In genomic region chrII:8740326-8740949, ce11 we compare ENCODE assay signal across 7 worm cellular contexts.
TF ChIP-seq lines count a peak whose summit lies in the region.

No protein-coding gene starts in this region.

TF ChIP-seq in whole organism, L1 larva, 84 proteins besides CTCF, POLR2A, EP300 and RAD21 (continues in another document):
- TF ChIP-seq ceh-90 (tag; optimal IDR thresholded peaks at IDR 0.05; lab: Kevin White, UChicago) (no peak), ceh-8 (GFP tag; optimal IDR thresholded peaks at IDR 0.05; lab: Kevin White, UChicago) (no peak), nhr-11 (tag; optimal IDR thresholded peaks at IDR 0.05; lab: Kevin White, UChicago) (no peak), nhr-20 (tag; optimal IDR thresholded peaks at IDR 0.05; lab: Kevin White, UChicago) (peak; percentile 93), vab-15 (tag; optimal IDR thresholded peaks at IDR 0.05; lab: Kevin White, UChicago) (no peak), C16A3.4 (tag; optimal IDR thresholded peaks at IDR 0.05; lab: Kevin White, UChicago) (peak; percentile 14), lin-39 (tag; optimal IDR thresholded peaks at IDR 0.05; lab: Kevin White, UChicago) (no peak), blmp-1 (tag; optimal IDR thresholded peaks at IDR 0.05; lab: Kevin White, UChicago) (peak; percentile 83), nhr-71 (tag; optimal IDR thresholded peaks at IDR 0.05; lab: Kevin White, UChicago) (peak; percentile 83), nhr-237 (tag; optimal IDR thresholded peaks at IDR 0.05; lab: Kevin White, UChicago) (no peak), egl-13 (tag; optimal IDR thresholded peaks at IDR 0.05; lab: Kevin White, UChicago) (no peak), fos-1 (tag; optimal IDR thresholded peaks at IDR 0.05; lab: Kevin White, UChicago) (peak; percentile 41), grh-1 (GFP tag; IDR thresholded peaks at IDR 0.05; lab: Robert Waterston, UW) (peak; percentile 76), sup-37 (GFP tag; optimal IDR thresholded peaks at IDR 0.05; lab: Kevin White, UChicago) (no peak)

TF ChIP-seq in whole organism, L2 larva, 48 proteins besides CTCF, POLR2A, EP300 and RAD21 (continues in another document):
- TF ChIP-seq mdl-1 (tag; optimal IDR thresholded peaks at IDR 0.05; lab: Kevin White, UChicago) (peak; percentile 58 to 62), R02D3.7 (tag; optimal IDR thresholded peaks at IDR 0.05; lab: Kevin White, UChicago) (no peak), elt-3 (tag; optimal IDR thresholded peaks at IDR 0.05; lab: Kevin White, UChicago) (no peak), mab-5 (tag; optimal IDR thresholded peaks at IDR 0.05; lab: Kevin White, UChicago) (no peak), ztf-1 (GFP tag; conservative IDR thresholded peaks at IDR 0.05; lab: Robert Waterston, UW) (no peak), sma-3 (GFP tag; optimal IDR thresholded peaks at IDR 0.05; lab: Kevin White, UChicago) (no peak), blmp-1 (tag; optimal IDR thresholded peaks at IDR 0.05; lab: Kevin White, UChicago; ENCODE audit: insufficient read depth) (peak; percentile 39), sem-4 (tag; optimal IDR thresholded peaks at IDR 0.05; lab: Kevin White, UChicago) (no peak), snpc-4 (tag; optimal IDR thresholded peaks at IDR 0.05; lab: Kevin White, UChicago) (no peak), nhr-12 (tag; optimal IDR thresholded peaks at IDR 0.05; lab: Kevin White, UChicago) (no peak), unc-55 (GFP tag; optimal IDR thresholded peaks at IDR 0.05; lab: Kevin White, UChicago) (no peak), nhr-11 (tag; optimal IDR thresholded peaks at IDR 0.05; lab: Kevin White, UChicago) (no peak), egl-27 (tag; optimal IDR thresholded peaks at IDR 0.05; lab: Kevin White, UChicago) (peak; percentile 38), nhr-10 (tag; optimal IDR thresholded peaks at IDR 0.05; lab: Kevin White, UChicago) (no peak)

TF ChIP-seq in whole organism, L3 larva, 47 proteins besides CTCF, POLR2A, EP300 and RAD21 (continues in another document):
- TF ChIP-seq lin-15B (tag; optimal IDR thresholded peaks at IDR 0.05; lab: Kevin White, UChicago) (no peak), daf-12 (tag; optimal IDR thresholded peaks at IDR 0.05; lab: Kevin White, UChicago) (no peak), R02D3.7 (tag; optimal IDR thresholded peaks at IDR 0.05; lab: Kevin White, UChicago) (peak; percentile 7), fkh-10 (GFP tag; optimal IDR thresholded peaks at IDR 0.05; lab: Kevin White, UChicago) (no peak), ama-1 (optimal IDR thresholded peaks at IDR 0.05; lab: Kevin White, UChicago) (no peak), mml-1 (tag; optimal IDR thresholded peaks at IDR 0.05; lab: Kevin White, UChicago) (no peak), ceh-82 (tag; optimal IDR thresholded peaks at IDR 0.05; lab: Kevin White, UChicago) (no peak), lin-39 (tag; optimal IDR thresholded peaks at IDR 0.05; lab: Kevin White, UChicago) (no peak), jun-1 (tag; optimal IDR thresholded peaks at IDR 0.05; lab: Kevin White, UChicago) (peak; percentile 67), elt-2 (tag; optimal IDR thresholded peaks at IDR 0.05; lab: Kevin White, UChicago) (peak; percentile 95), unc-62 (GFP tag; optimal IDR thresholded peaks at IDR 0.05; lab: Kevin White, UChicago) (no peak), sea-2 (GFP tag; optimal IDR thresholded peaks at IDR 0.05; lab: Kevin White, UChicago) (no peak), tbx-2 (tag; optimal IDR thresholded peaks at IDR 0.05; lab: Kevin White, UChicago) (no peak), hmg-11 (tag; optimal IDR thresholded peaks at IDR 0.05; lab: Kevin White, UChicago) (no peak)

TF ChIP-seq in whole organism, L4 larva, 104 proteins besides CTCF, POLR2A, EP300 and RAD21 (continues in another document):
- TF ChIP-seq spr-1 (tag; optimal IDR thresholded peaks at IDR 0.05; lab: Kevin White, UChicago) (no peak), zfp-3 (GFP tag; conservative IDR thresholded peaks at IDR 0.05; lab: Robert Waterston, UW) (0 out of 2 replicates have a peak, but pooled peaks have one; percentile 24), mxl-3 (GFP tag; optimal IDR thresholded peaks at IDR 0.05; lab: Kevin White, UChicago) (peak; percentile 35), dmd-8 (GFP tag; IDR thresholded peaks at IDR 0.05; lab: Robert Waterston, UW) (no peak), madf-9 (GFP tag; conservative IDR thresholded peaks at IDR 0.05; lab: Robert Waterston, UW) (0 out of 2 replicates have a peak, but pooled peaks have one; percentile 27), nhr-102 (tag; optimal IDR thresholded peaks at IDR 0.05; lab: Kevin White, UChicago) (peak; percentile 22), pqm-1 (tag; optimal IDR thresholded peaks at IDR 0.05; lab: Kevin White, UChicago) (peak; percentile 81), ces-1 (GFP tag; optimal IDR thresholded peaks at IDR 0.05; lab: Kevin White, UChicago) (no peak), tra-1 (GFP tag; IDR thresholded peaks at IDR 0.05; lab: Robert Waterston, UW) (peak; percentile 84), hlh-11 (tag; optimal IDR thresholded peaks at IDR 0.05; lab: Kevin White, UChicago) (peak; percentile 87), lim-7 (GFP tag; IDR thresholded peaks at IDR 0.05; lab: Robert Waterston, UW) (no peak), Y48G9A.11 (GFP tag; IDR thresholded peaks at IDR 0.05; lab: Robert Waterston, UW) (no peak), zag-1 (tag; optimal IDR thresholded peaks at IDR 0.05; lab: Kevin White, UChicago) (no peak), egl-27 (tag; optimal IDR thresholded peaks at IDR 0.05; lab: Kevin White, UChicago) (no peak)

TF ChIP-seq in whole organism, late embryonic, 69 proteins besides CTCF, POLR2A, EP300 and RAD21:
- TF ChIP-seq elt-2 (tag; optimal IDR thresholded peaks at IDR 0.05; lab: Kevin White, UChicago): peak; percentile 95
- TF ChIP-seq tbx-2 (tag; optimal IDR thresholded peaks at IDR 0.05; lab: Kevin White, UChicago): no peak
- no peak for TF ChIP-seq pat-9 (tag; optimal IDR thresholded peaks at IDR 0.05; lab: Kevin White, UChicago)
- no peak for TF ChIP-seq sox-2 (GFP tag; IDR thresholded peaks at IDR 0.05; lab: Robert Waterston, UW)
- TF ChIP-seq pha-4 (tag; optimal IDR thresholded peaks at IDR 0.05; lab: Kevin White, UChicago): no peak
- TF ChIP-seq nfya-1 (tag; optimal IDR thresholded peaks at IDR 0.05; lab: Kevin White, UChicago): no peak

TF ChIP-seq in whole organism, mixed stage, embryonic, 35 proteins besides CTCF, POLR2A, EP300 and RAD21:
- no peak for TF ChIP-seq unc-39 (tag; optimal IDR thresholded peaks at IDR 0.05; lab: Kevin White, UChicago)
- TF ChIP-seq nhr-237 (tag; optimal IDR thresholded peaks at IDR 0.05; lab: Kevin White, UChicago): peak; percentile 14

TF ChIP-seq in whole organism, young adult, 124 proteins besides CTCF, POLR2A, EP300 and RAD21:
- TF ChIP-seq nhr-80 (tag; optimal IDR thresholded peaks at IDR 0.05; lab: Kevin White, UChicago) (peak; percentile 90), atf-7 (tag; optimal IDR thresholded peaks at IDR 0.05; lab: Kevin White, UChicago) (peak; percentile 78), let-607 (tag; optimal IDR thresholded peaks at IDR 0.05; lab: Kevin White, UChicago) (peak in 1 of 2 experiments; percentile 3), somi-1 (GFP tag; optimal IDR thresholded peaks at IDR 0.05; lab: Kevin White, UChicago) (peak; percentile 70), ccch-3 (GFP tag; optimal IDR thresholded peaks at IDR 0.05; lab: Kevin White, UChicago) (no peak), B0336.3 (GFP tag; IDR thresholded peaks at IDR 0.05; lab: Robert Waterston, UW) (peak; percentile 58), tlf-1 (GFP tag; optimal IDR thresholded peaks at IDR 0.05; lab: Kevin White, UChicago) (peak; percentile 28), ztf-22 (GFP tag; optimal IDR thresholded peaks at IDR 0.05; lab: Kevin White, UChicago) (peak; percentile 50), akir-1 (GFP tag; optimal IDR thresholded peaks at IDR 0.05; lab: Kevin White, UChicago) (no peak), tbp1 (GFP tag; optimal IDR thresholded peaks at IDR 0.05; lab: Kevin White, UChicago) (peak; percentile 14), ztf-26 (tag; optimal IDR thresholded peaks at IDR 0.05; lab: Kevin White, UChicago) (peak; percentile 73), madf-10 (tag; optimal IDR thresholded peaks at IDR 0.05; lab: Kevin White, UChicago) (peak; percentile 5), cebp-1 (GFP tag; IDR thresholded peaks at IDR 0.05; lab: Robert Waterston, UW) (no peak), cebp-1 (tag; optimal IDR thresholded peaks at IDR 0.05; lab: Kevin White, UChicago) (peak; percentile 36), nhr-179 (tag; optimal IDR thresholded peaks at IDR 0.05; lab: Kevin White, UChicago) (no peak), nfya-2 (GFP tag; IDR thresholded peaks at IDR 0.05; lab: Robert Waterston, UW) (no peak), K11D2.4 (GFP tag; IDR thresholded peaks at IDR 0.05; lab: Robert Waterston, UW) (no peak), madf-3 (GFP tag; IDR thresholded peaks at IDR 0.05; lab: Robert Waterston, UW) (no peak), mcd-1 (GFP tag; IDR thresholded peaks at IDR 0.05; lab: Robert Waterston, UW) (peak; percentile 11; the same call in 1 of the 2 replicates), B0261.1 (tag; optimal IDR thresholded peaks at IDR 0.05; lab: Kevin White, UChicago) (no peak), tbx-9 (tag; optimal IDR thresholded peaks at IDR 0.05; lab: Kevin White, UChicago; ENCODE audit: borderline replicate concordance) (no peak), lin-40 (tag; optimal IDR thresholded peaks at IDR 0.05; lab: Kevin White, UChicago) (peak; percentile 72), dox-1 (GFP tag; IDR thresholded peaks at IDR 0.05; lab: Robert Waterston, UW) (peak; percentile 48; the same call in 1 of the 2 replicates), zim-3 (tag; optimal IDR thresholded peaks at IDR 0.05; lab: Kevin White, UChicago) (no peak), nfyb-1 (GFP tag; IDR thresholded peaks at IDR 0.05; lab: Robert Waterston, UW) (peak; percentile 21; the same call in 1 of the 2 replicates), egl-44 (GFP tag; IDR thresholded peaks at IDR 0.05; lab: Robert Waterston, UW) (peak; percentile 60; the same call in 1 of the 2 replicates), nhr-90 (tag; optimal IDR thresholded peaks at IDR 0.05; lab: Kevin White, UChicago) (peak; percentile 10), let-526 (GFP tag; IDR thresholded peaks at IDR 0.05; lab: Robert Waterston, UW) (0 out of 2 replicates have a peak, but pooled peaks have one; percentile 21)
